Fruit fly (Drosophila melanogaster): ENCODE data around the gene CG9399.

The CG9399 gene

DNA sequence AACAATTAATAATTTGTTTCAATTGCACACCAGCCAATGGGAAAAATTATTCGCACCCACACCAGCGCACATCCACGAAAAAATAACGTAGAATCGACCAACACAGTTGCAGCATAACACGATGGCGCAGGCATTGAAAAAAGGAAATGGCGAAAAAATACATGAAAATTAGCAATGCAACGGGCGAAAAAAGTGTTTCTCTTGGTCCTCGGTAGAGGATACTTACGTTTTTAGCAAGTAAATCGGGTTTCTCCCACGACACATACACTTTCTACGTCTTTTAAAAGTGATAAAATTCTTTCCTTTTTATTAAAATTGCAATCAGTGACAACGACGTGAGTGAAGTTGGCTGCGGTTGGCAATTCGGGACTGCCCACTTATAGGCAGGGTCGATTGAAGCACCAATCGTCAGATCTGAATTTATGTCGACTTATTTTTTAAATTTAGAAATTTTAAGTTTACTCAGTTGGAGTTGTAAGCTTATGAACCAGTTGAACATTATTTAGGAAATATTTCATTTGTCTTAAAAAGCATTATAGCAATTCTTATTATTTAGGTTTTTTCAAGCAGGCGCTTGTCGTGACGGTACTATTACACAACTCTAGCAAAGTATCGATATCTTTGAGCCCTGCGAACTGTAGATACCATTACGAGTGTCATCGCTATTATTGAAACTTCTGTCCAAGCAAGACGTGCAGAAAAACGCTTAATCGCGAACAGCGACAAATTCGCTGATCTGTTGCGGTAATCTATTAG lies 3.5 kb upstream of the CG9399 start, which contains the start of the genes Kap-alpha3 and Son (continued):
- TF ChIP-seq CG4404 (GFP tag; IDR thresholded peaks at IDR 0.05), result peak; percentile 89
- TF ChIP-seq emc (GFP tag; optimal IDR thresholded peaks at IDR 0.05), result peak; percentile 89
- peak; percentile 60; the same call in 1 of the 2 replicates for TF ChIP-seq Taf1 (GFP tag; IDR thresholded peaks at IDR 0.05)
- TF ChIP-seq ase (GFP tag; IDR thresholded peaks at IDR 0.05), result peak; percentile 84
- peak; percentile 93 for TF ChIP-seq Xbp1 (GFP tag; optimal IDR thresholded peaks at IDR 0.05)
- TF ChIP-seq Gug (GFP tag; IDR thresholded peaks at IDR 0.05), result peak; percentile 81
- peak; percentile 70 for TF ChIP-seq CG43689 (GFP tag; IDR thresholded peaks at IDR 0.05)
- TF ChIP-seq Doc3 (GFP tag; IDR thresholded peaks at IDR 0.05; ENCODE audit: partially characterized antibody), result peak; percentile 88
- TF ChIP-seq Rx (GFP tag; IDR thresholded peaks at IDR 0.05), result peak; percentile 87
- peak; percentile 95 for TF ChIP-seq ci (GFP tag; IDR thresholded peaks at IDR 0.05)
- TF ChIP-seq Gsc (GFP tag; IDR thresholded peaks at IDR 0.05), result peak; percentile 35; the same call in 1 of the 2 replicates
- peak; percentile 79 for TF ChIP-seq CG11695 (GFP tag; IDR thresholded peaks at IDR 0.05)
- TF ChIP-seq CG3281 (GFP tag; optimal IDR thresholded peaks at IDR 0.05), result peak; percentile 94
- TF ChIP-seq salm (tag; optimal IDR thresholded peaks at IDR 0.05), result peak; percentile 84
- no peak for TF ChIP-seq CkIIα-i1 (GFP tag; IDR thresholded peaks at IDR 0.05)
- peak; percentile 88 for TF ChIP-seq CG4820 (GFP tag; optimal IDR thresholded peaks at IDR 0.05)
- peak; percentile 73 for TF ChIP-seq CG8765 (GFP tag; IDR thresholded peaks at IDR 0.05)
- TF ChIP-seq dimm (GFP tag; IDR thresholded peaks at IDR 0.05), result peak; percentile 64; the same call in 1 of the 2 replicates
- peak; percentile 96 for TF ChIP-seq Hmr (GFP tag; optimal IDR thresholded peaks at IDR 0.05)
- peak; percentile 94 for TF ChIP-seq Fer1 (GFP tag; optimal IDR thresholded peaks at IDR 0.05)
- peak; percentile 63 for TF ChIP-seq luna (GFP tag; optimal IDR thresholded peaks at IDR 0.05)
- TF ChIP-seq sug (tag; optimal IDR thresholded peaks at IDR 0.05), result peak; percentile 95
- TF ChIP-seq CG3163 (GFP tag; optimal IDR thresholded peaks at IDR 0.05), result peak; percentile 81
- TF ChIP-seq CG6683 (GFP tag; optimal IDR thresholded peaks at IDR 0.05), result peak; percentile 85
- TF ChIP-seq wdn (GFP tag; IDR thresholded peaks at IDR 0.05), result peak; percentile 74; the same call in 1 of the 2 replicates
- no peak for TF ChIP-seq CG8478 (optimal IDR thresholded peaks at IDR 0.05)
- peak; percentile 71; the same call in 2 of the 3 replicates for TF ChIP-seq CG11560 (tag; IDR thresholded peaks at IDR 0.05)
- TF ChIP-seq ken (GFP tag; IDR thresholded peaks at IDR 0.05), result peak; percentile 91
- peak; percentile 5 for TF ChIP-seq Elba2 (GFP tag; optimal IDR thresholded peaks at IDR 0.05)
- peak; percentile 78 for TF ChIP-seq Nf-YB (GFP tag; optimal IDR thresholded peaks at IDR 0.05)
- peak; percentile 87 for TF ChIP-seq eyg (GFP tag; optimal IDR thresholded peaks at IDR 0.05)
- peak; percentile 92 for TF ChIP-seq CoRest (tag; optimal IDR thresholded peaks at IDR 0.05)
- TF ChIP-seq CG18764 (GFP tag; optimal IDR thresholded peaks at IDR 0.05), result peak; percentile 89
- TF ChIP-seq CG14014 (GFP tag; IDR thresholded peaks at IDR 0.05), result peak; percentile 86
- peak; percentile 100 for TF ChIP-seq trem (tag; optimal IDR thresholded peaks at IDR 0.05)
- peak; percentile 97 for TF ChIP-seq NfI (GFP tag; optimal IDR thresholded peaks at IDR 0.05)
- TF ChIP-seq CG14710 (tag; optimal IDR thresholded peaks at IDR 0.05), result peak; percentile 95
- peak; percentile 98 for TF ChIP-seq Sry-δ (GFP tag; optimal IDR thresholded peaks at IDR 0.05)
- peak; percentile 88 for TF ChIP-seq Chrac-16 (GFP tag; optimal IDR thresholded peaks at IDR 0.05)
- TF ChIP-seq pb (GFP tag; optimal IDR thresholded peaks at IDR 0.05), result peak; percentile 92
- TF ChIP-seq Bgb (GFP tag; IDR thresholded peaks at IDR 0.05; ENCODE audit: partially characterized antibody), result peak; percentile 78
- TF ChIP-seq chn (GFP tag; optimal IDR thresholded peaks at IDR 0.05), result peak; percentile 93
- peak; percentile 86 for TF ChIP-seq pzg (GFP tag; optimal IDR thresholded peaks at IDR 0.05)
- peak; percentile 67; the same call in 2 of the 3 replicates for TF ChIP-seq hb (GFP tag; IDR thresholded peaks at IDR 0.05; ENCODE audit: partially characterized antibody)
- TF ChIP-seq CG34422 (GFP tag; IDR thresholded peaks at IDR 0.05), result peak; percentile 88
- TF ChIP-seq Vsx1 (GFP tag; optimal IDR thresholded peaks at IDR 0.05), result peak; percentile 86
- peak; percentile 89 for TF ChIP-seq CG30020 (tag; optimal IDR thresholded peaks at IDR 0.05)
- TF ChIP-seq Hr39 (optimal IDR thresholded peaks at IDR 0.05), result no peak
- peak; percentile 94 for TF ChIP-seq CG18599 (GFP tag; optimal IDR thresholded peaks at IDR 0.05)
- peak; percentile 89 for TF ChIP-seq CG32532 (GFP tag; IDR thresholded peaks at IDR 0.05)

All from whole organism, embryonic.